Fruit fly (Drosophila melanogaster) whole organism, embryonic: ENCODE data around the gene SamDC.

ENCODE experiments used
- Aef1 ChIP-seq: fragments of 200-800 bp; sonication (Bioruptor generic); IDR thresholded peaks from 3 replicates; pipeline ENCODE4 v1.3.6; 2022; ENCODE audit warnings: missing biosample characterization, missing genetic modification characterization
- CG10321 ChIP-seq: fragments of 200-800 bp; sonication (Bioruptor generic); IDR thresholded peaks from 2 replicates; pipeline ENCODE4 v1.3.6; 2022; ENCODE audit warnings: missing biosample characterization, missing genetic modification characterization
- CG10543 ChIP-seq: fragments of 200-800 bp; sonication (Bioruptor generic); optimal IDR thresholded peaks from 3 replicates; lab custom pipeline; 2017; ENCODE audit warnings: missing biosample characterization, mild to moderate bottlenecking, missing genetic modification characterization, moderate library complexity
- CG11456 ChIP-seq: fragments of 200-800 bp; sonication (Bioruptor generic); IDR thresholded peaks from 3 replicates; pipeline ENCODE4 v1.3.6; 2022; ENCODE audit warnings: missing biosample characterization, missing genetic modification characterization
- CG15479 ChIP-seq: fragments of 200-800 bp; sonication (Bioruptor generic); optimal IDR thresholded peaks from 3 replicates; lab custom pipeline; 2019; ENCODE audit warnings: missing biosample characterization, mild to moderate bottlenecking, missing genetic modification characterization, moderate library complexity
- CG15696 ChIP-seq: fragments of 200-800 bp; sonication (Bioruptor generic); optimal IDR thresholded peaks from 2 replicates; lab custom pipeline; 2019; ENCODE audit warnings: missing biosample characterization, mild to moderate bottlenecking, missing genetic modification characterization, moderate library complexity
- CG16779 ChIP-seq: fragments of 200-800 bp; sonication (Bioruptor generic); IDR thresholded peaks from 2 replicates; pipeline ENCODE4 v1.3.6; 2022; ENCODE audit warnings: missing biosample characterization, missing genetic modification characterization
- CG16815 ChIP-seq: fragments of 200-800 bp; sonication (Bioruptor generic); optimal IDR thresholded peaks from 3 replicates; lab custom pipeline; 2017; ENCODE audit warnings: missing biosample characterization, mild to moderate bottlenecking, missing genetic modification characterization
- CG17359 ChIP-seq: fragments of 200-800 bp; sonication (Bioruptor generic); optimal IDR thresholded peaks from 3 replicates; lab custom pipeline; 2018; ENCODE audit warnings: missing biosample characterization, mild to moderate bottlenecking, missing genetic modification characterization, moderate library complexity
- CG17361 ChIP-seq: fragments of 200-800 bp; sonication (Bioruptor generic); IDR thresholded peaks from 3 replicates; pipeline ENCODE4 v1.3.6; 2022; ENCODE audit warnings: missing biosample characterization, missing genetic modification characterization
- CG1792 ChIP-seq: fragments of 200-800 bp; sonication (Bioruptor generic); optimal IDR thresholded peaks from 2 replicates; lab custom pipeline; 2016; ENCODE audit warnings: missing biosample characterization, missing genetic modification characterization
- CG18011 ChIP-seq: fragments of 200-800 bp; sonication (Bioruptor generic); optimal IDR thresholded peaks from 2 replicates; lab custom pipeline; 2017; ENCODE audit warnings: missing biosample characterization, missing genetic modification characterization, mild to moderate bottlenecking, moderate library complexity, missing genotype
- CG2129 ChIP-seq: fragments of 200-800 bp; sonication (Bioruptor generic); IDR thresholded peaks from 2 replicates; pipeline ENCODE4 v1.3.6; 2022; ENCODE audit warnings: missing biosample characterization, missing genetic modification characterization; ENCODE audit not compliant: partially characterized antibody
- CG31441 ChIP-seq: fragments of 200-800 bp; sonication (Bioruptor generic); IDR thresholded peaks from 2 replicates; pipeline ENCODE4 v1.3.6; 2022; ENCODE audit warnings: missing biosample characterization, missing genetic modification characterization
- CG32767 ChIP-seq: fragments of 200-800 bp; sonication (Bioruptor generic); IDR thresholded peaks from 2 replicates; pipeline ENCODE4 v1.3.6; 2022; ENCODE audit warnings: missing biosample characterization, missing genetic modification characterization
- CG3995 ChIP-seq: fragments of 200-800 bp; sonication (Bioruptor generic); optimal IDR thresholded peaks from 3 replicates; lab custom pipeline; 2016; ENCODE audit warnings: missing biosample characterization, missing genetic modification characterization
- CG4404 ChIP-seq: fragments of 200-800 bp; sonication (Bioruptor generic); IDR thresholded peaks from 2 replicates; pipeline ENCODE4 v1.3.6; 2022; ENCODE audit warnings: missing biosample characterization, missing genetic modification characterization
- CG4424 ChIP-seq: fragments of 200-800 bp; sonication (Bioruptor generic); optimal IDR thresholded peaks from 3 replicates; lab custom pipeline; 2016; ENCODE audit warnings: missing biosample characterization, missing genetic modification characterization
- CG4854 ChIP-seq: fragments of 200-800 bp; sonication (Bioruptor generic); optimal IDR thresholded peaks from 2 replicates; lab custom pipeline; 2016; ENCODE audit warnings: missing biosample characterization, missing genetic modification characterization, inconsistent platforms
- CG7745 ChIP-seq: fragments of 200-800 bp; sonication (Bioruptor generic); optimal IDR thresholded peaks from 2 replicates; lab custom pipeline; 2018; ENCODE audit warnings: missing biosample characterization, mild to moderate bottlenecking, missing genetic modification characterization, moderate library complexity
- CG9797 ChIP-seq: fragments of 200-800 bp; sonication (Bioruptor generic); optimal IDR thresholded peaks from 3 replicates; lab custom pipeline; 2018; ENCODE audit warnings: missing biosample characterization, mild to moderate bottlenecking, missing genetic modification characterization
- D19A ChIP-seq: fragments of 200-800 bp; optimal IDR thresholded peaks from 3 replicates; lab custom pipeline; 2019; ENCODE audit warnings: missing biosample characterization, mild to moderate bottlenecking, missing genetic modification characterization, moderate library complexity
- Dad ChIP-seq: fragments of 200-800 bp; sonication (Bioruptor generic); optimal IDR thresholded peaks from 3 replicates; lab custom pipeline; 2016; ENCODE audit warnings: missing biosample characterization, missing genetic modification characterization
- Deaf1 ChIP-seq: fragments of 200-800 bp; optimal IDR thresholded peaks from 3 replicates; lab custom pipeline; 2019; ENCODE audit warnings: missing biosample characterization, mild to moderate bottlenecking, missing genetic modification characterization, moderate library complexity
- Dip3 ChIP-seq: fragments of 200-800 bp; sonication (Bioruptor generic); optimal IDR thresholded peaks from 3 replicates; lab custom pipeline; 2016; ENCODE audit warnings: missing biosample characterization, missing genetic modification characterization
- H15 ChIP-seq: fragments of 200-800 bp; sonication (Bioruptor generic); IDR thresholded peaks from 3 replicates; pipeline ENCODE4 v1.3.6; 2022; ENCODE audit warnings: missing biosample characterization, missing genetic modification characterization
- HLH3B ChIP-seq: fragments of 200-800 bp; sonication (Bioruptor generic); IDR thresholded peaks from 2 replicates; pipeline ENCODE4 v1.3.6; 2022; ENCODE audit warnings: missing biosample characterization, missing genetic modification characterization
- HLH54F ChIP-seq: fragments of 200-800 bp; sonication (Bioruptor generic); optimal IDR thresholded peaks from 3 replicates; lab custom pipeline; 2016; ENCODE audit warnings: missing biosample characterization, missing genetic modification characterization
- Hey ChIP-seq: fragments of 200-800 bp; sonication (Bioruptor generic); optimal IDR thresholded peaks from 3 replicates; lab custom pipeline; 2018; ENCODE audit warnings: missing biosample characterization, mild to moderate bottlenecking, missing genetic modification characterization
- Max ChIP-seq: fragments of 200-800 bp; sonication (Bioruptor generic); optimal IDR thresholded peaks from 2 replicates; lab custom pipeline; 2016; ENCODE audit warnings: missing biosample characterization, mild to moderate bottlenecking, missing genetic modification characterization
- NFAT ChIP-seq: fragments of 200-800 bp; sonication (Bioruptor generic); IDR thresholded peaks from 2 replicates; pipeline ENCODE4 v1.3.6; 2022; ENCODE audit warnings: missing biosample characterization, missing genetic modification characterization
- NK7.1 ChIP-seq: fragments of 200-800 bp; sonication (Bioruptor generic); optimal IDR thresholded peaks from 3 replicates; lab custom pipeline; 2016; ENCODE audit warnings: missing biosample characterization, missing genetic modification characterization
- Oli ChIP-seq: fragments of 200-800 bp; sonication (Bioruptor generic); optimal IDR thresholded peaks from 2 replicates; lab custom pipeline; 2018; ENCODE audit warnings: missing biosample characterization, mild to moderate bottlenecking, missing genetic modification characterization, moderate library complexity
- Poxn ChIP-seq: fragments of 200-800 bp; sonication (Bioruptor generic); IDR thresholded peaks from 2 replicates; pipeline ENCODE4 v1.3.6; 2022; ENCODE audit warnings: missing biosample characterization, missing genetic modification characterization
- Ptx1 ChIP-seq: fragments of 200-800 bp; sonication (Bioruptor generic); IDR thresholded peaks from 2 replicates; pipeline ENCODE4 v1.3.6; 2022; ENCODE audit warnings: missing biosample characterization, missing genetic modification characterization
- Sry-δ ChIP-seq: fragments of 200-800 bp; sonication (Bioruptor generic); optimal IDR thresholded peaks from 2 replicates; lab custom pipeline; 2016; ENCODE audit warnings: missing biosample characterization, missing genetic modification characterization
- ab ChIP-seq: fragments of 200-800 bp; sonication (Bioruptor generic); optimal IDR thresholded peaks from 2 replicates; lab custom pipeline; 2016; ENCODE audit warnings: missing biosample characterization, missing genetic modification characterization
- br ChIP-seq: fragments of >200 bp; optimal IDR thresholded peaks from 2 replicates; lab custom pipeline; 2017
- caup ChIP-seq: fragments of 200-800 bp; sonication (Bioruptor generic); optimal IDR thresholded peaks from 3 replicates; lab custom pipeline; 2017; ENCODE audit warnings: missing biosample characterization, mild to moderate bottlenecking, missing genetic modification characterization, moderate library complexity; ENCODE audit not compliant: severe bottlenecking
- cg ChIP-seq: fragments of 200-800 bp; sonication (Bioruptor generic); optimal IDR thresholded peaks from 3 replicates; lab custom pipeline; 2019; ENCODE audit warnings: missing biosample characterization, mild to moderate bottlenecking, missing genetic modification characterization, moderate library complexity
- chinmo ChIP-seq: fragments of 200-800 bp; sonication (Bioruptor generic); IDR thresholded peaks from 4 replicates; pipeline ENCODE4 v1.3.6; 2022; ENCODE audit warnings: missing biosample characterization, missing genetic modification characterization; ENCODE audit not compliant: partially characterized antibody
- chn ChIP-seq: fragments of 200-800 bp; sonication (Bioruptor generic); optimal IDR thresholded peaks from 2 replicates; lab custom pipeline; 2016; ENCODE audit warnings: missing biosample characterization, missing genetic modification characterization
- dan ChIP-seq: fragments of 200-800 bp; sonication (Bioruptor generic); IDR thresholded peaks from 2 replicates; pipeline ENCODE4 v1.3.6; 2022; ENCODE audit warnings: missing biosample characterization, missing genetic modification characterization
- dati ChIP-seq: fragments of 200-800 bp; sonication (Bioruptor generic); IDR thresholded peaks from 2 replicates; pipeline ENCODE4 v1.3.6; 2022; ENCODE audit warnings: missing biosample characterization, missing genetic modification characterization
- dysf ChIP-seq: fragments of 200-800 bp; sonication (Bioruptor generic); IDR thresholded peaks from 3 replicates; pipeline ENCODE4 v1.3.6; 2022; ENCODE audit warnings: missing biosample characterization, missing genetic modification characterization
- run ChIP-seq: fragments of 200-800 bp; sonication (Bioruptor generic); optimal IDR thresholded peaks from 3 replicates; lab custom pipeline; 2018; ENCODE audit warnings: missing biosample characterization, mild to moderate bottlenecking, missing genetic modification characterization
- schlank ChIP-seq: fragments of 200-800 bp; sonication (Bioruptor generic); optimal IDR thresholded peaks from 2 replicates; lab custom pipeline; 2018; ENCODE audit warnings: missing biosample characterization, mild to moderate bottlenecking, missing genetic modification characterization
- scrt ChIP-seq: fragments of 200-800 bp; sonication (Bioruptor generic); optimal IDR thresholded peaks from 2 replicates; lab custom pipeline; 2018; ENCODE audit warnings: missing biosample characterization, mild to moderate bottlenecking, missing genetic modification characterization, moderate library complexity
- sima ChIP-seq: fragments of 200-800 bp; sonication (Bioruptor generic); optimal IDR thresholded peaks from 2 replicates; lab custom pipeline; 2016; ENCODE audit warnings: missing biosample characterization, missing genetic modification characterization
- sr ChIP-seq: fragments of 200-800 bp; sonication (Bioruptor generic); IDR thresholded peaks from 3 replicates; pipeline ENCODE4 v1.3.6; 2022; ENCODE audit warnings: missing biosample characterization, missing genetic modification characterization
- tna ChIP-seq: fragments of 200-800 bp; sonication (Bioruptor generic); IDR thresholded peaks from 2 replicates; pipeline ENCODE4 v1.3.6; 2022; ENCODE audit warnings: missing biosample characterization, missing genetic modification characterization; ENCODE audit not compliant: partially characterized antibody
- ttk ChIP-seq: fragments of 200-800 bp; sonication (Bioruptor generic); IDR thresholded peaks from 2 replicates; pipeline ENCODE4 v2.1.2; 2022; ENCODE audit warnings: missing biosample characterization, missing genetic modification characterization
- usp ChIP-seq: fragments of >200 bp; optimal IDR thresholded peaks from 2 replicates; lab custom pipeline; 2017; ENCODE audit warnings: missing biosample characterization, missing genetic modification characterization

The SamDC gene

dm6 chr2L:10366525-10366924 lies 27.3 kb downstream of the SamDC start, which contains the start of gene CG5056 (continued):
- TF ChIP-seq CG17361 (GFP tag; lab: Robert Waterston, UW) (peak; percentile 54; the same call in 2 of the 3 replicates), CG16779 (GFP tag; lab: Robert Waterston, UW) (no peak), CG32767 (GFP tag; lab: Robert Waterston, UW) (peak; percentile 75), NK7.1 (GFP tag; lab: Kevin White, UChicago) (no peak), br (lab: Kevin White, UChicago) (no peak), CG16815 (no peak), chinmo (GFP tag; lab: Robert Waterston, UW) (no peak), dysf (GFP tag; lab: Robert Waterston, UW) (no peak), HLH54F (GFP tag; lab: Kevin White, UChicago) (no peak), Max (GFP tag; lab: Kevin White, UChicago) (peak; percentile 17), ab (no peak), Deaf1 (tag; lab: Kevin White, UChicago) (no peak), Aef1 (no peak), NFAT (GFP tag; lab: Robert Waterston, UW) (no peak), H15 (GFP tag; lab: Robert Waterston, UW) (no peak), Hey (no peak), ttk (GFP tag; lab: Robert Waterston, UW) (no peak), CG7745 (no peak), CG15696 (tag; lab: Kevin White, UChicago) (peak; percentile 18), Ptx1 (GFP tag; lab: Robert Waterston, UW) (no peak), CG2129 (GFP tag; lab: Robert Waterston, UW) (no peak), D19A (tag; lab: Kevin White, UChicago) (no peak), CG4854 (GFP tag; lab: Kevin White, UChicago) (no peak), scrt (GFP tag; lab: Kevin White, UChicago) (no peak), usp (GFP tag; lab: Kevin White, UChicago) (no peak), sima (GFP tag; lab: Kevin White, UChicago) (no peak), CG3995 (GFP tag; lab: Kevin White, UChicago) (peak; percentile 7), run (tag; lab: Kevin White, UChicago) (no peak), schlank (tag; lab: Kevin White, UChicago) (no peak), CG11456 (GFP tag; lab: Robert Waterston, UW) (no peak), chn (GFP tag; lab: Kevin White, UChicago) (no peak), CG10321 (GFP tag; lab: Robert Waterston, UW) (no peak), HLH3B (GFP tag; lab: Robert Waterston, UW) (no peak), Dip3 (no peak), Sry-δ (GFP tag; lab: Kevin White, UChicago) (peak; percentile 26), CG9797 (peak; percentile 63), CG15479 (GFP tag; lab: Kevin White, UChicago) (no peak), CG18011 (no peak), Poxn (no peak), sr (GFP tag; lab: Robert Waterston, UW) (no peak), CG31441 (no peak), caup (GFP tag; lab: Kevin White, UChicago) (no peak), dati (GFP tag; lab: Robert Waterston, UW) (no peak), Oli (tag; lab: Kevin White, UChicago) (no peak), Dad (GFP tag; lab: Kevin White, UChicago) (no peak), CG17359 (no peak), cg (GFP tag; lab: Kevin White, UChicago) (peak; percentile 64), CG4424 (peak; percentile 3), CG1792 (GFP tag; lab: Kevin White, UChicago) (no peak), tna (GFP tag; lab: Robert Waterston, UW) (no peak), dan (no peak), CG4404 (no peak), CG10543 (GFP tag; lab: Kevin White, UChicago) (no peak)
